Fruit fly (Drosophila melanogaster): Measurements from ENCODE around the gene CG31517.
A peak's percentile ranks its signal among the peaks of the same experiment; 100 is the strongest.

CG31517 gene

dm6 chr3R:13921806-13922515 is 26.3 kb upstream of the CG31517 start (continued):
- TF ChIP-seq BEAF-32 (GFP tag; optimal IDR thresholded peaks at IDR 0.05): peak; percentile 36
- TF ChIP-seq CG8089 (GFP tag; optimal IDR thresholded peaks at IDR 0.05): no peak
- TF ChIP-seq CG2712 (tag; optimal IDR thresholded peaks at IDR 0.05): peak; percentile 59
- no peak for TF ChIP-seq her (GFP tag; optimal IDR thresholded peaks at IDR 0.05)
- no peak for TF ChIP-seq pum (GFP tag; optimal IDR thresholded peaks at IDR 0.05)
- TF ChIP-seq crp (GFP tag; optimal IDR thresholded peaks at IDR 0.05): no peak
- TF ChIP-seq CG8290 (GFP tag; optimal IDR thresholded peaks at IDR 0.05): no peak
- peak in 1 of 2 experiments; percentile 16 for TF ChIP-seq CG8290 (tag; optimal IDR thresholded peaks at IDR 0.05)
- TF ChIP-seq CHES-1-like (GFP tag; optimal IDR thresholded peaks at IDR 0.05): no peak
- TF ChIP-seq sug (tag; optimal IDR thresholded peaks at IDR 0.05): no peak
- TF ChIP-seq inv (GFP tag; IDR thresholded peaks at IDR 0.05; ENCODE audit: partially characterized antibody): no peak; the same call in 1 of the 2 replicates
- TF ChIP-seq D (optimal IDR thresholded peaks at IDR 0.05): no peak
- TF ChIP-seq D (GFP tag; optimal IDR thresholded peaks at IDR 0.05): peak; percentile 38
- TF ChIP-seq sens (GFP tag): peak; percentile 81
- peak; percentile 49; the same call in 1 of the 2 replicates for TF ChIP-seq lmd (GFP tag; IDR thresholded peaks at IDR 0.05)
- peak; percentile 37; the same call in 1 of the 2 replicates for TF ChIP-seq Gsc (GFP tag; IDR thresholded peaks at IDR 0.05)
- peak; percentile 64 for TF ChIP-seq Doc3 (GFP tag; IDR thresholded peaks at IDR 0.05; ENCODE audit: partially characterized antibody)
- TF ChIP-seq CG31365 (tag; optimal IDR thresholded peaks at IDR 0.05): no peak
- TF ChIP-seq CG1602 (GFP tag; optimal IDR thresholded peaks at IDR 0.05): no peak
- TF ChIP-seq Sin3A (optimal IDR thresholded peaks at IDR 0.05): no peak
- TF ChIP-seq CG17612 (GFP tag; IDR thresholded peaks at IDR 0.05): no peak
- TF ChIP-seq B-H2 (GFP tag; optimal IDR thresholded peaks at IDR 0.05): no peak
- peak; percentile 39; the same call in 1 of the 2 replicates for TF ChIP-seq CG13287 (GFP tag; IDR thresholded peaks at IDR 0.05; ENCODE audit: partially characterized antibody)
- TF ChIP-seq Drgx (GFP tag; IDR thresholded peaks at IDR 0.05): peak; percentile 69
- TF ChIP-seq CG10462 (GFP tag; optimal IDR thresholded peaks at IDR 0.05): no peak
- TF ChIP-seq chif (GFP tag; optimal IDR thresholded peaks at IDR 0.05): peak; percentile 1 to 27
- peak; percentile 4 for TF ChIP-seq jumu (GFP tag; optimal IDR thresholded peaks at IDR 0.05)
- no peak; the same call in 1 of the 2 replicates for TF ChIP-seq Ravus (GFP tag; IDR thresholded peaks at IDR 0.05)
- TF ChIP-seq bab2 (GFP tag; optimal IDR thresholded peaks at IDR 0.05): no peak
- TF ChIP-seq CG11456 (GFP tag; IDR thresholded peaks at IDR 0.05): 0 out of 3 replicates have a peak, but pooled peaks have one; percentile 21
- no peak for TF ChIP-seq exex (tag; optimal IDR thresholded peaks at IDR 0.05)

dm6 chr3R:13923626-13924025 is 24.6 kb upstream of the CG31517 start:
- no peak for TF ChIP-seq CG11456 (GFP tag; IDR thresholded peaks at IDR 0.05)
- TF ChIP-seq ewg (GFP tag; optimal IDR thresholded peaks at IDR 0.05): peak; percentile 8
- no peak for TF ChIP-seq zfh1 (GFP tag; IDR thresholded peaks at IDR 0.05)
- TF ChIP-seq gce (GFP tag; IDR thresholded peaks at IDR 0.05): no peak
- TF ChIP-seq ERR (GFP tag; optimal IDR thresholded peaks at IDR 0.05): no peak
- TF ChIP-seq da (GFP tag; optimal IDR thresholded peaks at IDR 0.05): no peak
- no peak for TF ChIP-seq btn (GFP tag; optimal IDR thresholded peaks at IDR 0.05)
- TF ChIP-seq Nf-YB (GFP tag; optimal IDR thresholded peaks at IDR 0.05): peak; percentile 77
- TF ChIP-seq CG43689 (GFP tag; IDR thresholded peaks at IDR 0.05): no peak
- no peak for TF ChIP-seq pb (GFP tag; optimal IDR thresholded peaks at IDR 0.05)
- peak; percentile 14 for TF ChIP-seq abd-A (tag; optimal IDR thresholded peaks at IDR 0.05)
- no peak for TF ChIP-seq Doc3 (GFP tag; IDR thresholded peaks at IDR 0.05; ENCODE audit: partially characterized antibody)
- peak; percentile 31 for TF ChIP-seq CG1832 (GFP tag; optimal IDR thresholded peaks at IDR 0.05)
- TF ChIP-seq CG2712 (tag; optimal IDR thresholded peaks at IDR 0.05): no peak
- TF ChIP-seq CG8944 (GFP tag; optimal IDR thresholded peaks at IDR 0.05): no peak
- TF ChIP-seq CG4404 (GFP tag; IDR thresholded peaks at IDR 0.05): no peak
- TF ChIP-seq so (GFP tag; IDR thresholded peaks at IDR 0.05): no peak
- TF ChIP-seq z (GFP tag; IDR thresholded peaks at IDR 0.05): no peak
- no peak for TF ChIP-seq Adf1 (GFP tag; IDR thresholded peaks at IDR 0.05)
- TF ChIP-seq fu2 (GFP tag; optimal IDR thresholded peaks at IDR 0.05): no peak
- no peak for TF ChIP-seq jing (GFP tag; optimal IDR thresholded peaks at IDR 0.05)
- TF ChIP-seq yki (optimal IDR thresholded peaks at IDR 0.05): no peak
- TF ChIP-seq nom (GFP tag; optimal IDR thresholded peaks at IDR 0.05): no peak
- no peak for TF ChIP-seq Scr (GFP tag; IDR thresholded peaks at IDR 0.05; ENCODE audit: partially characterized antibody)

All from whole organism, embryonic.